Fruit fly (Drosophila melanogaster) whole organism, embryonic: ENCODE data around the gene pr.
A peak's percentile ranks its signal among the peaks of the same experiment; 100 is the strongest.

Source experiments
- BtbVII ChIP-seq: fragments of 200-800 bp; sonication (Bioruptor generic); optimal IDR thresholded peaks from 3 replicates; lab custom pipeline; 2017; ENCODE audit warnings: missing biosample characterization, mild to moderate bottlenecking, missing genetic modification characterization
- Bteb2 ChIP-seq: fragments of 200-800 bp; sonication (Bioruptor generic); optimal IDR thresholded peaks from 2 replicates; lab custom pipeline; 2016; ENCODE audit warnings: missing biosample characterization, missing genetic modification characterization
- CG10267 ChIP-seq: fragments of 200-800 bp; sonication (Bioruptor generic); optimal IDR thresholded peaks from 2 replicates; lab custom pipeline; 2018; ENCODE audit warnings: missing biosample characterization, mild to moderate bottlenecking, missing genetic modification characterization, moderate library complexity
- CG11456 ChIP-seq: fragments of 200-800 bp; sonication (Bioruptor generic); IDR thresholded peaks from 3 replicates; pipeline ENCODE4 v1.3.6; 2022; ENCODE audit warnings: missing biosample characterization, missing genetic modification characterization
- CG11695 ChIP-seq: fragments of 200-800 bp; sonication (Bioruptor generic); IDR thresholded peaks from 3 replicates; pipeline ENCODE4 v1.3.6; 2022; ENCODE audit warnings: missing biosample characterization, missing genetic modification characterization
- CG11696 ChIP-seq: fragments of 200-800 bp; sonication (Bioruptor generic); IDR thresholded peaks from 2 replicates; pipeline ENCODE4 v1.3.6; 2022; ENCODE audit warnings: missing biosample characterization, missing genetic modification characterization
- CG12104 ChIP-seq: fragments of 200-800 bp; sonication (Bioruptor generic); optimal IDR thresholded peaks from 3 replicates; lab custom pipeline; 2016; ENCODE audit warnings: missing biosample characterization, missing genetic modification characterization
- CG12236 ChIP-seq: fragments of 200-800 bp; sonication (Bioruptor generic); optimal IDR thresholded peaks from 2 replicates; lab custom pipeline; 2016; ENCODE audit warnings: missing biosample characterization, missing genetic modification characterization
- CG12942 ChIP-seq: fragments of 200-800 bp; sonication (Bioruptor generic); optimal IDR thresholded peaks from 3 replicates; lab custom pipeline; 2016; ENCODE audit warnings: missing biosample characterization, missing genetic modification characterization
- CG13296 ChIP-seq: fragments of 200-800 bp; sonication (Bioruptor generic); optimal IDR thresholded peaks from 3 replicates; lab custom pipeline; 2018; ENCODE audit warnings: missing biosample characterization, mild to moderate bottlenecking, missing genetic modification characterization
- CG15479 ChIP-seq: fragments of 200-800 bp; sonication (Bioruptor generic); optimal IDR thresholded peaks from 3 replicates; lab custom pipeline; 2019; ENCODE audit warnings: missing biosample characterization, mild to moderate bottlenecking, missing genetic modification characterization, moderate library complexity
- CG17361 ChIP-seq: fragments of 200-800 bp; sonication (Bioruptor generic); IDR thresholded peaks from 3 replicates; pipeline ENCODE4 v1.3.6; 2022; ENCODE audit warnings: missing biosample characterization, missing genetic modification characterization
- CG17612 ChIP-seq: fragments of 200-800 bp; sonication (Bioruptor generic); IDR thresholded peaks from 2 replicates; pipeline ENCODE4 v1.3.6; 2022; ENCODE audit warnings: missing biosample characterization, missing genetic modification characterization
- CG17802 ChIP-seq: fragments of 200-800 bp; sonication (Bioruptor generic); optimal IDR thresholded peaks from 2 replicates; lab custom pipeline; 2018; ENCODE audit warnings: missing biosample characterization, mild to moderate bottlenecking, missing genetic modification characterization, moderate library complexity
- CG17912 ChIP-seq: fragments of 200-800 bp; sonication (Bioruptor generic); optimal IDR thresholded peaks from 2 replicates; lab custom pipeline; 2018; ENCODE audit warnings: missing biosample characterization, mild to moderate bottlenecking, missing genetic modification characterization
- CG30431 ChIP-seq: fragments of 200-800 bp; sonication (Bioruptor generic); optimal IDR thresholded peaks from 2 replicates; lab custom pipeline; 2017; ENCODE audit warnings: missing biosample characterization, missing genetic modification characterization
- CG31441 ChIP-seq: fragments of 200-800 bp; sonication (Bioruptor generic); IDR thresholded peaks from 2 replicates; pipeline ENCODE4 v1.3.6; 2022; ENCODE audit warnings: missing biosample characterization, missing genetic modification characterization
- CG32767 ChIP-seq: fragments of 200-800 bp; sonication (Bioruptor generic); IDR thresholded peaks from 2 replicates; pipeline ENCODE4 v1.3.6; 2022; ENCODE audit warnings: missing biosample characterization, missing genetic modification characterization
- CG32772 ChIP-seq: fragments of 200-800 bp; sonication (Bioruptor generic); IDR thresholded peaks from 2 replicates; pipeline ENCODE4 v1.3.6; 2022; ENCODE audit warnings: missing biosample characterization, missing genetic modification characterization
- CG3726 ChIP-seq: fragments of 200-800 bp; sonication (Bioruptor generic); IDR thresholded peaks from 3 replicates; pipeline ENCODE4, ENCODE4 v1.3.6; 2022; ENCODE audit warnings: missing biosample characterization, missing genetic modification characterization
- CG3838 ChIP-seq: fragments of 200-800 bp; sonication (Bioruptor generic); optimal IDR thresholded peaks from 3 replicates; lab custom pipeline; 2016; ENCODE audit warnings: missing biosample characterization, missing genetic modification characterization
- CG42726 ChIP-seq: fragments of 200-800 bp; sonication (Bioruptor generic); IDR thresholded peaks from 2 replicates; pipeline ENCODE4 v1.3.6; 2022; ENCODE audit warnings: missing biosample characterization, missing genetic modification characterization; ENCODE audit not compliant: partially characterized antibody
- CG6175 ChIP-seq: fragments of 200-800 bp; sonication (Bioruptor generic); IDR thresholded peaks from 3 replicates; pipeline ENCODE4 v1.3.6; 2022; ENCODE audit warnings: missing biosample characterization, missing genetic modification characterization
- D19B ChIP-seq: fragments of 200-800 bp; sonication (Bioruptor generic); optimal IDR thresholded peaks from 2 replicates; lab custom pipeline; 2017; ENCODE audit warnings: missing biosample characterization, mild to moderate bottlenecking, missing genetic modification characterization
- Dp ChIP-seq: fragments of 200-800 bp; sonication (Bioruptor generic); optimal IDR thresholded peaks from 2 replicates; lab custom pipeline; 2018; ENCODE audit warnings: missing biosample characterization, mild to moderate bottlenecking, missing genetic modification characterization, moderate library complexity
- Ets97D ChIP-seq: fragments of 200-800 bp; sonication (Bioruptor generic); optimal IDR thresholded peaks from 3 replicates; lab custom pipeline; 2016; ENCODE audit warnings: missing biosample characterization, missing genetic modification characterization
- Hr39 ChIP-seq: fragments of >200 bp; optimal IDR thresholded peaks from 2 replicates; lab custom pipeline; 2017
- Hr78 ChIP-seq, 2 experiments: fragments of 200-800 bp in 1 of 2; fragments of >200 bp in 1 of 2; sonication (Bioruptor generic) in 1 of 2; optimal IDR thresholded peaks; 2 replicates each; lab custom pipeline; 2017 to 2019; ENCODE audit warnings: missing biosample characterization in 2 of 2, missing genetic modification characterization in 2 of 2, mild to moderate bottlenecking in 1 of 2, moderate library complexity in 1 of 2
- MESR4 ChIP-seq: fragments of 200-800 bp; sonication (Bioruptor generic); optimal IDR thresholded peaks from 2 replicates; lab custom pipeline; 2018; ENCODE audit warnings: missing biosample characterization, mild to moderate bottlenecking, missing genetic modification characterization, moderate library complexity
- NC2β ChIP-seq: fragments of 200-800 bp; sonication (Bioruptor generic); optimal IDR thresholded peaks from 2 replicates; lab custom pipeline; 2016; ENCODE audit warnings: missing biosample characterization, missing genetic modification characterization
- Optix ChIP-seq: fragments of 200-800 bp; sonication (Bioruptor generic); IDR thresholded peaks from 3 replicates; pipeline ENCODE4 v1.3.6; 2022; ENCODE audit warnings: missing biosample characterization, missing genetic modification characterization
- Poxn ChIP-seq: fragments of 200-800 bp; sonication (Bioruptor generic); IDR thresholded peaks from 2 replicates; pipeline ENCODE4 v1.3.6; 2022; ENCODE audit warnings: missing biosample characterization, missing genetic modification characterization
- Ssrp ChIP-seq: fragments of 200-800 bp; sonication (Bioruptor generic); optimal IDR thresholded peaks from 2 replicates; lab custom pipeline; 2018; ENCODE audit warnings: missing biosample characterization, mild to moderate bottlenecking, missing genetic modification characterization, moderate library complexity
- TFAM ChIP-seq: fragments of 200-800 bp; sonication (Bioruptor generic); optimal IDR thresholded peaks from 2 replicates; lab custom pipeline; 2017; ENCODE audit warnings: missing biosample characterization, missing genetic modification characterization, inconsistent platforms
- ap ChIP-seq: fragments of 200-800 bp; sonication (Bioruptor generic); IDR thresholded peaks from 2 replicates; pipeline ENCODE4 v1.3.6; 2022; ENCODE audit warnings: missing biosample characterization, missing genetic modification characterization
- bsh ChIP-seq, 2 experiments: fragments of 200-800 bp; sonication (Bioruptor generic); optimal IDR thresholded peaks; 2 replicates each; lab custom pipeline; 2017 to 2018; ENCODE audit warnings: mild to moderate bottlenecking in 2 of 2, missing biosample characterization in 2 of 2, missing genetic modification characterization in 2 of 2, moderate library complexity in 1 of 2
- dimm ChIP-seq: fragments of 200-800 bp; sonication (Bioruptor generic); IDR thresholded peaks from 2 replicates; pipeline ENCODE4 v1.3.6; 2022; ENCODE audit warnings: missing biosample characterization, missing genetic modification characterization
- esg ChIP-seq: fragments of 200-800 bp; sonication (Bioruptor generic); conservative IDR thresholded peaks from 2 replicates; pipeline ENCODE4 v1.3.6; 2022; ENCODE audit warnings: missing biosample characterization, missing genetic modification characterization
- fd102C ChIP-seq: fragments of 200-800 bp; sonication (Bioruptor generic); optimal IDR thresholded peaks from 2 replicates; lab custom pipeline; 2018; ENCODE audit warnings: missing biosample characterization, mild to moderate bottlenecking, missing genetic modification characterization, moderate library complexity
- fd64A ChIP-seq: fragments of 200-800 bp; sonication (Bioruptor generic); optimal IDR thresholded peaks from 3 replicates; lab custom pipeline; 2018; ENCODE audit warnings: missing biosample characterization, mild to moderate bottlenecking, missing genetic modification characterization
- gcm2 ChIP-seq: fragments of 200-800 bp; sonication (Bioruptor generic); optimal IDR thresholded peaks from 2 replicates; lab custom pipeline; 2016; ENCODE audit warnings: missing biosample characterization, missing genetic modification characterization
- kah ChIP-seq: fragments of 200-800 bp; sonication (Bioruptor generic); optimal IDR thresholded peaks from 2 replicates; lab custom pipeline; 2018; ENCODE audit warnings: missing biosample characterization, mild to moderate bottlenecking, missing genetic modification characterization
- maf-S ChIP-seq: fragments of 200-800 bp; sonication (Bioruptor generic); optimal IDR thresholded peaks from 2 replicates; lab custom pipeline; 2016; ENCODE audit warnings: missing biosample characterization, missing genetic modification characterization
- mirr ChIP-seq: fragments of 200-800 bp; sonication (Bioruptor generic); optimal IDR thresholded peaks from 3 replicates; lab custom pipeline; 2018; ENCODE audit warnings: missing biosample characterization, mild to moderate bottlenecking, missing genetic modification characterization
- p53 ChIP-seq: fragments of 200-800 bp; sonication (Bioruptor generic); optimal IDR thresholded peaks from 2 replicates; lab custom pipeline; 2016; ENCODE audit warnings: missing biosample characterization, missing genetic modification characterization
- run ChIP-seq: fragments of 200-800 bp; sonication (Bioruptor generic); optimal IDR thresholded peaks from 3 replicates; lab custom pipeline; 2018; ENCODE audit warnings: missing biosample characterization, mild to moderate bottlenecking, missing genetic modification characterization
- sug ChIP-seq: fragments of 200-800 bp; optimal IDR thresholded peaks from 2 replicates; lab custom pipeline; 2019; ENCODE audit warnings: missing biosample characterization, mild to moderate bottlenecking, missing genetic modification characterization, moderate library complexity
- tna ChIP-seq: fragments of 200-800 bp; sonication (Bioruptor generic); IDR thresholded peaks from 2 replicates; pipeline ENCODE4 v1.3.6; 2022; ENCODE audit warnings: missing biosample characterization, missing genetic modification characterization; ENCODE audit not compliant: partially characterized antibody
- tx ChIP-seq: fragments of 200-800 bp; sonication (Bioruptor generic); optimal IDR thresholded peaks from 2 replicates; lab custom pipeline; 2016; ENCODE audit warnings: missing biosample characterization, missing genetic modification characterization
- unpg ChIP-seq: fragments of 200-800 bp; sonication (Bioruptor generic); optimal IDR thresholded peaks from 3 replicates; lab custom pipeline; 2018; ENCODE audit warnings: missing biosample characterization, mild to moderate bottlenecking, missing genetic modification characterization, moderate library complexity
- vvl ChIP-seq: fragments of 200-800 bp; sonication (Bioruptor generic); IDR thresholded peaks from 2 replicates; pipeline ENCODE4 v1.3.6; 2022; ENCODE audit warnings: missing biosample characterization, missing genetic modification characterization

pr gene

dm6 chr2L:20061018-20061657, 14.1 kb downstream of the pr start, which contains the start of the genes barr and lok (continued):
- TF ChIP-seq TFAM (no peak), D19B (peak; percentile 29), tx (GFP tag; lab: Kevin White, UChicago) (peak; percentile 36), unpg (no peak), CG32772 (GFP tag; lab: Robert Waterston, UW) (0 out of 2 replicates have a peak, but pooled peaks have one; percentile 6), bsh (GFP tag; optimal IDR thresholded peaks at IDR 0.05; lab: Kevin White, UChicago) (peak in 1 of 2 experiments; percentile 4), CG13296 (GFP tag; lab: Kevin White, UChicago) (no peak), Ssrp (tag; lab: Kevin White, UChicago) (peak; percentile 49), CG17802 (tag; lab: Kevin White, UChicago) (peak; percentile 3), CG3838 (GFP tag; lab: Kevin White, UChicago) (peak; percentile 44), CG31441 (GFP tag; lab: Robert Waterston, UW) (peak; percentile 62; the same call in 1 of the 2 replicates), run (tag; lab: Kevin White, UChicago) (no peak), CG11696 (GFP tag; lab: Robert Waterston, UW) (no peak), Optix (GFP tag; lab: Robert Waterston, UW) (no peak), CG12104 (peak; percentile 55), Dp (GFP tag; lab: Kevin White, UChicago) (peak; percentile 57), BtbVII (GFP tag; lab: Kevin White, UChicago) (no peak), CG17912 (GFP tag; lab: Kevin White, UChicago) (no peak), NC2β (GFP tag; lab: Kevin White, UChicago) (no peak), Hr78 (GFP tag; optimal IDR thresholded peaks at IDR 0.05; lab: Kevin White, UChicago) (no peak), CG10267 (peak; percentile 96), CG17612 (GFP tag; lab: Robert Waterston, UW) (no peak), CG11695 (no peak), CG12236 (GFP tag; lab: Kevin White, UChicago) (peak; percentile 8), CG32767 (no peak), Ets97D (GFP tag; lab: Kevin White, UChicago) (peak; percentile 51), vvl (GFP tag; lab: Robert Waterston, UW) (0 out of 2 replicates have a peak, but pooled peaks have one; percentile 23), CG12942 (GFP tag; lab: Kevin White, UChicago) (peak; percentile 25), Hr39 (lab: Kevin White, UChicago) (no peak), CG6175 (GFP tag; lab: Robert Waterston, UW) (no peak), fd64A (GFP tag; lab: Kevin White, UChicago) (no peak), CG11456 (GFP tag; lab: Robert Waterston, UW) (no peak), CG3726 (no peak), fd102C (no peak), mirr (no peak), CG30431 (no peak), maf-S (GFP tag; lab: Kevin White, UChicago) (no peak), tna (GFP tag; lab: Robert Waterston, UW) (no peak), esg (GFP tag; lab: Robert Waterston, UW) (0 out of 2 replicates have a peak, but pooled peaks have one; percentile 17), MESR4 (GFP tag; lab: Kevin White, UChicago) (peak; percentile 68), dimm (GFP tag; lab: Robert Waterston, UW) (no peak), CG15479 (no peak), kah (GFP tag; lab: Kevin White, UChicago) (peak; percentile 5), Bteb2 (GFP tag; lab: Kevin White, UChicago) (peak; percentile 57), CG17361 (GFP tag; lab: Robert Waterston, UW) (peak; percentile 84), Poxn (GFP tag; lab: Robert Waterston, UW) (no peak), sug (tag; lab: Kevin White, UChicago) (peak; percentile 63), ap (GFP tag; lab: Robert Waterston, UW) (no peak), gcm2 (GFP tag; lab: Kevin White, UChicago) (no peak), CG42726 (GFP tag; lab: Robert Waterston, UW) (no peak), p53 (no peak)
